Worm (Caenorhabditis elegans): ENCODE measurements around the gene gpa-9.

ce11 chrV:12633046-12633445 lies 16.1 kb downstream of the gpa-9 start:
- TF ChIP-seq W03F9.2 (tag; optimal IDR thresholded peaks at IDR 0.05): no peak
- no peak for TF ChIP-seq dao-5 (tag; optimal IDR thresholded peaks at IDR 0.05)

Measured in whole organism, L4/young adult.